Fruit fly (Drosophila melanogaster) whole organism: ENCODE measurements around the gene ImpE1.

Source experiments
- CG8478 ChIP-seq: fragments of >200 bp; optimal IDR thresholded peaks from 2 replicates; lab custom pipeline; 2018; ENCODE audit warnings: inconsistent platforms
- Dll ChIP-seq: fragments of >200 bp; optimal IDR thresholded peaks from 2 replicates; lab custom pipeline; 2017
- EcR ChIP-seq, 2 experiments: fragments of >200 bp; optimal IDR thresholded peaks; 2 replicates each; lab custom pipeline; 2017; ENCODE audit warnings: missing biosample characterization in 2 of 2, missing genetic modification characterization in 2 of 2, missing genetic modification reagents in 2 of 2
- pan ChIP-seq: fragments of >200 bp; optimal IDR thresholded peaks from 2 replicates; lab custom pipeline; 2017
- psq ChIP-seq: fragments of >200 bp; optimal IDR thresholded peaks from 2 replicates; lab custom pipeline; 2017
- usp ChIP-seq: fragments of >200 bp; optimal IDR thresholded peaks from 2 replicates; lab custom pipeline; 2017; ENCODE audit warnings: missing biosample characterization, missing genetic modification characterization, mixed read lengths

Gene ImpE1

DNA sequence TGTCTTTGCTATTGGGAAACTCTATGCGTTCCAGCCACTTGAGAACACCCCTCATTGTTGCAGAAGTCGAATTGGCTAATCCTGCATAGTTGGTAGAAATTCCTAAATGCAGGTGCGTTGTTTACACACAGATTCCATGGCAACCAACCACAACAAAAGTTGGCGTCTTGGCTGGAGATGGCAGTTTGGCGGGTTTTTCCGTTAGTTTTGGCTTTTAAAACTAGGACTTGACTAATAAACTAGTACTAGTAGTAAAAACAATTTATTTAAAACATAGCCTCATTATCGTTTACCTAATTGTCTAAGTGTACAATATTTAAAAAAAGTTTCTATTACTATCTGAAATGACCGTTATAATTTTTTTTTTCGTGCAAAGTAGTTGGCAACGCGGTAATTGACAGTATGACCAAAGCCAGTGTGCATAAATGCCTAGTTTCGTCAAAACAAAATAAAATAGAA, 39.3 kb downstream of the ImpE1 start, which contains the start of gene Exo70:
Gene Exo70 (plus strand): TSS at position 413 of the 459 bp plus-strand sequence.
- TF ChIP-seq Dll (no peak), psq (lab: Kevin White, UChicago) (no peak), EcR (GFP tag; optimal IDR thresholded peaks at IDR 0.05; lab: Kevin White, UChicago) (no peak), pan (lab: Kevin White, UChicago) (no peak), usp (GFP tag; lab: Kevin White, UChicago) (no peak), CG8478 (lab: Kevin White, UChicago) (no peak)

- TF ChIP-seq pan (lab: Kevin White, UChicago) (no peak), usp (GFP tag; lab: Kevin White, UChicago) (no peak), CG8478 (lab: Kevin White, UChicago) (no peak), psq (lab: Kevin White, UChicago) (no peak), Dll (no peak), EcR (GFP tag; optimal IDR thresholded peaks at IDR 0.05; lab: Kevin White, UChicago) (no peak)
Observed at dm6 chr3L:8412725-8413124, 40.5 kb downstream of the ImpE1 start, which contains the start of the genes Oseg1 and mtrm. Oseg1 (minus strand) TSS chr3L:8412825. mtrm (plus strand) TSS chr3L:8413012.

DNA sequence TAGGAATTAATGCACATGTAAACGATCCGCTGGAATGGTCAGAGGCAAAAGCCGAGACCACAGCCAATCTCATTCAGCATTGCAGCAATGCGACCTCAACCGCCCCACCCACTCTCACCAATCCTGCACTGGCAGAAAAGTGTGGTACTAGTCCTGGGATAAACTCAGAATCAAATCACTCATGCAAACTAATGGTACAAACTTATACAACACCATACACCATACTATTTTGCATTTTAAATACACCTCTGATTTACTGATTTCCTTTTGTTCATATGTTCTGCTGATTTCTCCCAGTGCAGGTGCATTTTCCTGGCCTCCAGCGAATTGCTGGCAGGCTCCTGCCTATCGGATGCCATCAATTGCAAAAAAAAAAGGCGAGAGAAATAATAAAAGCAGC, 46.8 kb downstream of the ImpE1 start:
- TF ChIP-seq EcR (GFP tag; optimal IDR thresholded peaks at IDR 0.05; lab: Kevin White, UChicago) (no peak), usp (GFP tag; lab: Kevin White, UChicago) (no peak), pan (lab: Kevin White, UChicago) (no peak), psq (lab: Kevin White, UChicago) (no peak), CG8478 (lab: Kevin White, UChicago) (no peak), Dll (no peak)

dm6 chr3L:8419622-8420176, 47.5 kb downstream of the ImpE1 start:
- no peak for TF ChIP-seq pan (lab: Kevin White, UChicago)
- no peak for TF ChIP-seq psq (lab: Kevin White, UChicago)
- no peak for TF ChIP-seq CG8478 (lab: Kevin White, UChicago)
- TF ChIP-seq Dll: no peak
- no peak for TF ChIP-seq EcR (GFP tag; optimal IDR thresholded peaks at IDR 0.05; lab: Kevin White, UChicago)
- no peak for TF ChIP-seq usp (GFP tag; lab: Kevin White, UChicago)

DNA sequence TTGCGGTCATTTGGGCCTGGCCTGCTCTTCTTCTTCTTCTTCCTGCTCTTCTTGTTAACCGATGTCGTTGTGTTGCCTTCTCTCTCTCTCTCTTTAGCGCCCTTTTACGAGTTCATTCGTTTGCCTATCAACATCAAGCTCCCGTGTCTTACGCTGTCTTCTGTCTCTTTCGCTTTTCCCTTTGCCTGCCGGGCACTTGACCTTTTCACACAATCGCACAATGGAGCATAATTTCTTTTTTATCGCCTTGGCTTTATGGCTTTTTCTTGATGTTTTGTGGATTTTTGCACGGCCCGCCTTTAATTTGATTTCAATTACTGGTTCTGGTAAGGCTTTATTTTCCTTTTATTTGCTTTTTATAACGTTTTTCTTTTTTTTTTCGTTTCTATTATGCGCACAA, 49.2 kb downstream of the ImpE1 start:
- TF ChIP-seq Dll (no peak), pan (lab: Kevin White, UChicago) (no peak), CG8478 (lab: Kevin White, UChicago) (no peak), usp (GFP tag; lab: Kevin White, UChicago) (no peak), EcR (GFP tag; optimal IDR thresholded peaks at IDR 0.05; lab: Kevin White, UChicago) (no peak), psq (lab: Kevin White, UChicago) (no peak)

DNA sequence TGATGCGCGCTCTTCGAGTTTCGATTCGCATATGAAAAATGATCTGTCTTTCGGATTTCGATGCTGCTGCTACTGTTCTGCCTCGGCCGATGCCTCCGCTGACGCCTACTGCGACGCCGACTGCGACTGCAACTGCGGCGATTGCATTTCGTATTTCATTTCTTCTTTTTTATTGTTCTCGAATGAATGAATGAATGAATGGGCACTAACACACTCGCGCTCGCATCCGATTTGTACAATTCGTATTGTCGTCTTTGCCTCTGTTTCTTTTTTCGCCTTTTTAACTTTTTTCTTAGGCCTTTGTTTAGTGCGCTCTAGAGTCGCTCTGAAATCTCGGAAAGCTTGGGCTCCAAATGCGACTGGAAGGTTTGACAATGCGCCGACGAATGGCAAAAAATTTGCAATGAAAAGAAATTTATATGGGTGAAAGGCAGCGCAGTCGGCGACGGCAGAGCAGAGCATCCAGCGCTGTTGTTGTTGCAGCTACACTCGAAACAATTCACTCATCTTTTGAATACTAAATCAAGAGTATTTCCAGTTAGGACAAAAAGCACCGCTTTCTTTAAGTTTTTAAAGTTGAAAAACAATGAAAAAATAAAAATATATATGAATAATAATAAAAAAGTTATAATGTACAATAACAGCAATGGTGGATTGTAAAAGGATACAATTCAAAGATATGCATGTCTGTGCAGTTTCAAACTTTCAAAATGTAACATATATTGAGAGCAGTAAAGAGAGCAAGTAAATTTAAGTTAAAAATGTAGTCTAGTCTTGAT, 49.8 kb downstream of the ImpE1 start, which contains the start of gene CG32354:
Gene CG32354 (minus strand): TSS at position 398 of the 779 bp plus-strand sequence.
- TF ChIP-seq EcR (GFP tag; optimal IDR thresholded peaks at IDR 0.05; lab: Kevin White, UChicago): no peak
- no peak for TF ChIP-seq Dll
- no peak for TF ChIP-seq CG8478 (lab: Kevin White, UChicago)
- no peak for TF ChIP-seq usp (GFP tag; lab: Kevin White, UChicago)
- TF ChIP-seq pan (lab: Kevin White, UChicago): no peak
- TF ChIP-seq psq (lab: Kevin White, UChicago): no peak

- TF ChIP-seq pan (lab: Kevin White, UChicago): no peak
- TF ChIP-seq CG8478 (lab: Kevin White, UChicago): no peak
- no peak for TF ChIP-seq Dll
- no peak for TF ChIP-seq psq (lab: Kevin White, UChicago)
- no peak for TF ChIP-seq EcR (GFP tag; optimal IDR thresholded peaks at IDR 0.05; lab: Kevin White, UChicago)
- TF ChIP-seq usp (GFP tag; lab: Kevin White, UChicago): no peak
Observed at dm6 chr3L:8423156-8423555, 51.0 kb downstream of the ImpE1 start.

dm6 chr3L:8424831-8425336, 52.7 kb downstream of the ImpE1 start, which contains the start of gene Cbl:
Cbl (plus strand) TSS chr3L:8424954.
- TF ChIP-seq psq (lab: Kevin White, UChicago) (no peak), Dll (no peak), pan (lab: Kevin White, UChicago) (no peak), CG8478 (lab: Kevin White, UChicago) (no peak), EcR (GFP tag; optimal IDR thresholded peaks at IDR 0.05; lab: Kevin White, UChicago) (no peak), usp (GFP tag; lab: Kevin White, UChicago) (no peak)

- no peak for TF ChIP-seq EcR (GFP tag; optimal IDR thresholded peaks at IDR 0.05; lab: Kevin White, UChicago)
- TF ChIP-seq psq (lab: Kevin White, UChicago): no peak
- TF ChIP-seq CG8478 (lab: Kevin White, UChicago): no peak
- no peak for TF ChIP-seq pan (lab: Kevin White, UChicago)
- no peak for TF ChIP-seq Dll
- no peak for TF ChIP-seq usp (GFP tag; lab: Kevin White, UChicago)
Observed at dm6 chr3L:8437583-8437982, 65.4 kb downstream of the ImpE1 start.

DNA sequence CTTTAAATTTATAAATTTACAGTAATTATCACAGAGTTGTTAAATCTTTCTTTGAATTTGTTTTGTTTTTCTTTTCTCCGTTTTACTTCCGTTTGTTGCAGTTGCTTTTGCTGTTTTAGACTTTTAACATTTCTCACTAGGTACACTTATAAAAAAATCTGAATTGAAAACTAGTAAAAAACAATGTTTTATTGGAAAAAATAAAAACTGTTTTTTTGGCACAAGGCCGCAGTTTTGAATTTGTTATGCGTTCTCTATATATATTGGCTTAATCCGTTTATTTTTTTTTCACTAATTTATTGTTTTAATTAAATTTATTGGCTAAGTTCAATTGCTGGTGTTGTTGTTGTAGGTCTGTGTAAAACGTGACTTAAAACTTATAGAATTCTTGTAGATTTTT, 67.9 kb downstream of the ImpE1 start:
- no peak for TF ChIP-seq EcR (GFP tag; optimal IDR thresholded peaks at IDR 0.05; lab: Kevin White, UChicago)
- no peak for TF ChIP-seq usp (GFP tag; lab: Kevin White, UChicago)
- TF ChIP-seq Dll: no peak
- no peak for TF ChIP-seq CG8478 (lab: Kevin White, UChicago)
- no peak for TF ChIP-seq psq (lab: Kevin White, UChicago)
- no peak for TF ChIP-seq pan (lab: Kevin White, UChicago)
